Fruit fly (Drosophila melanogaster): ENCODE measurements around the gene ND-51.

Gene ND-51

DNA sequence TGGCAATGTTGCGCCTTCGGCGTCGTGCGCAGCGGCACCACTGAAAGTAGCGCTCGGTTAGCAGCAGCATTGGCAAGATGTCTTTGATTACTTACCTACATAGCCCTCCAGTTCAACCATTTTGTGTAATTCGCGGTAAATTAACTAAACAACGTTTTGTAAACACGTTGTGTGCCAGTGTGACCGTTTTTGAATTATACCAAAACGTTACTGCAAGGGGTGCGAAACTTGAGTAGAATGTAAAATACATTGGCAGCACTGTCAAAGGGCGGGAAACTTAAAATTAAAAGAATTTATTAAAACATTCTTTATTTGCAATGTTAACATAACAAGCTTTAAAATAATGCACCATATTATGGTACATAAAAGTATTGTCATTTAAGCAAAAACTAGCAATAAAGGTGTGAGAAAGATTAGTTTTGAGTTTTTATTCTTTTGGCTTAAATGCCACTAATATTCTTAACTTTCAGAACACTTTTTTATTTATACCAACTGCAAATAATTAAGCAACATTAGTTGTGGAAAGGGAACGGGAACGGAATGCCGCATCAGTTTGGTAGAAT, 38.1 kb downstream of the ND-51 start, which contains the start of gene CG9107 (continued):
- TF ChIP-seq vfl (GFP tag; optimal IDR thresholded peaks at IDR 0.05) (no peak), CHES-1-like (GFP tag; optimal IDR thresholded peaks at IDR 0.05) (peak; percentile 32), HmgZ (tag; optimal IDR thresholded peaks at IDR 0.05) (no peak), CG9437 (GFP tag; optimal IDR thresholded peaks at IDR 0.05) (peak; percentile 90), pzg (GFP tag; optimal IDR thresholded peaks at IDR 0.05) (peak; percentile 92), lilli (GFP tag; optimal IDR thresholded peaks at IDR 0.05) (no peak), Sry-δ (GFP tag; optimal IDR thresholded peaks at IDR 0.05) (peak; percentile 18), CG12659 (GFP tag; optimal IDR thresholded peaks at IDR 0.05) (peak; percentile 10), trem (tag; optimal IDR thresholded peaks at IDR 0.05) (peak; percentile 90), BEAF-32 (GFP tag; optimal IDR thresholded peaks at IDR 0.05) (peak; percentile 10), Dp (GFP tag; optimal IDR thresholded peaks at IDR 0.05) (peak; percentile 92), Ets65A (GFP tag) (peak; percentile 69), Med (GFP tag) (peak; percentile 44), CG4328 (GFP tag; optimal IDR thresholded peaks at IDR 0.05) (no peak), zfh1 (GFP tag; IDR thresholded peaks at IDR 0.05) (no peak), Ets97D (GFP tag; optimal IDR thresholded peaks at IDR 0.05) (peak; percentile 12), MESR4 (GFP tag; optimal IDR thresholded peaks at IDR 0.05) (peak; percentile 39), CG13287 (GFP tag; IDR thresholded peaks at IDR 0.05; ENCODE audit: partially characterized antibody) (peak; percentile 32; the same call in 1 of the 2 replicates), kah (GFP tag; optimal IDR thresholded peaks at IDR 0.05) (no peak), E2f2 (GFP tag; IDR thresholded peaks at IDR 0.05) (peak; percentile 98), YL-1 (GFP tag; optimal IDR thresholded peaks at IDR 0.05) (peak; percentile 25), CG12299 (tag; optimal IDR thresholded peaks at IDR 0.05) (no peak), nau (GFP tag; optimal IDR thresholded peaks at IDR 0.05) (no peak), CG14965 (GFP tag; optimal IDR thresholded peaks at IDR 0.05; ENCODE audit: borderline replicate concordance) (no peak), Max (GFP tag; optimal IDR thresholded peaks at IDR 0.05) (peak; percentile 47), pan (optimal IDR thresholded peaks at IDR 0.05) (no peak), pan (GFP tag; optimal IDR thresholded peaks at IDR 0.05 in 1 of 2, IDR thresholded peaks at IDR 0.05 in 1 of 2) (no peak), CG14860 (GFP tag; IDR thresholded peaks at IDR 0.05; ENCODE audit: partially characterized antibody) (0 out of 3 replicates have a peak, but pooled peaks have one; percentile 11), CG13624 (GFP tag; optimal IDR thresholded peaks at IDR 0.05) (no peak), Fer1 (GFP tag; optimal IDR thresholded peaks at IDR 0.05) (no peak), CG17359 (tag; optimal IDR thresholded peaks at IDR 0.05) (peak; percentile 3), gsb-n (tag; optimal IDR thresholded peaks at IDR 0.05) (no peak), phol (tag; optimal IDR thresholded peaks at IDR 0.05) (peak; percentile 63), D19A (tag; optimal IDR thresholded peaks at IDR 0.05) (peak; percentile 36), run (tag; optimal IDR thresholded peaks at IDR 0.05) (no peak), Pdp1 (GFP tag; optimal IDR thresholded peaks at IDR 0.05) (peak in 1 of 2 experiments; percentile 34), Atf6 (GFP tag; IDR thresholded peaks at IDR 0.05) (no peak), CG31441 (GFP tag; IDR thresholded peaks at IDR 0.05) (0 out of 2 replicates have a peak, but pooled peaks have one; percentile 11), CG11504 (tag; optimal IDR thresholded peaks at IDR 0.05) (peak; percentile 0), Hmx (GFP tag; optimal IDR thresholded peaks at IDR 0.05) (no peak), zen (tag; optimal IDR thresholded peaks at IDR 0.05) (peak; percentile 22), pum (GFP tag; optimal IDR thresholded peaks at IDR 0.05) (no peak), Usf (GFP tag; optimal IDR thresholded peaks at IDR 0.05) (no peak), Myb (GFP tag; optimal IDR thresholded peaks at IDR 0.05) (peak; percentile 78), knrl (GFP tag; IDR thresholded peaks at IDR 0.05; ENCODE audit: partially characterized antibody) (peak; percentile 43; the same call in 1 of the 3 replicates), Hand (GFP tag; optimal IDR thresholded peaks at IDR 0.05) (no peak), ci (GFP tag; IDR thresholded peaks at IDR 0.05) (peak; percentile 42; the same call in 1 of the 3 replicates), CG10267 (tag; optimal IDR thresholded peaks at IDR 0.05) (peak; percentile 34), stwl (tag; optimal IDR thresholded peaks at IDR 0.05) (peak; percentile 81)
